Worm (Caenorhabditis elegans) whole organism, young adult: Measurements from ENCODE around the gene C46C2.5.
A peak's percentile ranks its signal among the peaks of the same experiment; 100 is the strongest.

Experiments
- B0019.2 ChIP-seq: fragments of 200-800 bp; sonication (Bioruptor generic); conservative IDR thresholded peaks from 2 replicates; pipeline ENCODE4 v1.3.6; 2022; ENCODE audit warnings: missing genetic modification reagents, missing genetic modification characterization, missing compliant biosample characterization
- B0035.1 ChIP-seq: sonication (generic microtip); optimal IDR thresholded peaks from 2 replicates; lab custom pipeline; 2016; ENCODE audit warnings: missing genetic modification characterization, mild to moderate bottlenecking, missing compliant biosample characterization, missing genotype, missing genetic modification reagents
- D2030.7 ChIP-seq: fragments of 200-800 bp; sonication (Bioruptor generic); IDR thresholded peaks from 2 replicates; pipeline ENCODE4 v1.3.6; 2022; ENCODE audit warnings: missing genetic modification reagents, missing genetic modification characterization, missing compliant biosample characterization
- F23B12.7 ChIP-seq: sonication (generic microtip); optimal IDR thresholded peaks from 2 replicates; lab custom pipeline; 2017; ENCODE audit warnings: missing genetic modification characterization, mild to moderate bottlenecking, missing compliant biosample characterization, antibody characterized with exemption, moderate library complexity; ENCODE audit not compliant: insufficient read depth
- F33H1.4 ChIP-seq: fragments of 200-800 bp; sonication (Bioruptor generic); IDR thresholded peaks from 2 replicates; pipeline ENCODE4 v1.3.6; 2022; ENCODE audit warnings: missing genetic modification reagents, missing genetic modification characterization, missing compliant biosample characterization
- F49E8.2 ChIP-seq: sonication (generic microtip); optimal IDR thresholded peaks from 3 replicates; lab custom pipeline; 2017; ENCODE audit warnings: missing genetic modification characterization, mild to moderate bottlenecking, missing compliant biosample characterization, antibody characterized with exemption, moderate library complexity; ENCODE audit not compliant: insufficient read depth
- F57C9.4 ChIP-seq: sonication (generic microtip); optimal IDR thresholded peaks from 2 replicates; lab custom pipeline; 2017; ENCODE audit warnings: mild to moderate bottlenecking, missing genetic modification characterization, missing compliant biosample characterization
- K11D2.4 ChIP-seq: fragments of 200-800 bp; sonication (Bioruptor generic); IDR thresholded peaks from 2 replicates; pipeline ENCODE4 v1.3.6; 2022; ENCODE audit warnings: missing genetic modification reagents, missing genetic modification characterization, missing compliant biosample characterization
- T26A5.8 ChIP-seq: sonication (generic microtip); optimal IDR thresholded peaks from 2 replicates; lab custom pipeline; 2016; ENCODE audit warnings: missing genetic modification characterization, missing compliant biosample characterization
- ZK185.1 ChIP-seq: sonication (generic microtip); optimal IDR thresholded peaks from 2 replicates; lab custom pipeline; 2016; ENCODE audit warnings: mild to moderate bottlenecking, missing genetic modification characterization, missing compliant biosample characterization; ENCODE audit not compliant: poor library complexity, severe bottlenecking
- akir-1 ChIP-seq: fragments of 200-800 bp; sonication (Bioruptor generic); optimal IDR thresholded peaks from 2 replicates; lab custom pipeline; 2018; ENCODE audit warnings: mild to moderate bottlenecking, missing genetic modification characterization, moderate library complexity, missing compliant biosample characterization
- aptf-2 ChIP-seq: fragments of 200-800 bp; sonication (Bioruptor generic); conservative IDR thresholded peaks from 2 replicates; pipeline ENCODE4 v1.3.6; 2022; ENCODE audit warnings: missing genetic modification reagents, missing genetic modification characterization, missing compliant biosample characterization
- atf-7 ChIP-seq: sonication (generic microtip); optimal IDR thresholded peaks from 2 replicates; lab custom pipeline; 2017; ENCODE audit warnings: mild to moderate bottlenecking, missing genetic modification characterization, missing compliant biosample characterization
- attf-3 ChIP-seq: fragments of 200-800 bp; sonication (Bioruptor generic); conservative IDR thresholded peaks from 2 replicates; pipeline ENCODE4 v1.3.6; 2022; ENCODE audit warnings: missing genetic modification reagents, missing genetic modification characterization, missing compliant biosample characterization
- attf-6 ChIP-seq: fragments of 200-800 bp; sonication (Bioruptor generic); IDR thresholded peaks from 2 replicates; pipeline ENCODE4 v1.3.6; 2022; ENCODE audit warnings: missing genetic modification reagents, missing genetic modification characterization, missing compliant biosample characterization
- ccch-3 ChIP-seq: fragments of 200-800 bp; sonication (Bioruptor generic); optimal IDR thresholded peaks from 2 replicates; lab custom pipeline; 2018; ENCODE audit warnings: mild to moderate bottlenecking, missing genetic modification characterization, missing compliant biosample characterization
- cebp-1 ChIP-seq, 2 experiments: fragments of 200-800 bp in 1 of 2; sonication (Bioruptor generic) in 1 of 2; sonication (generic microtip) in 1 of 2; IDR thresholded peaks in 1 of 2; optimal IDR thresholded peaks in 1 of 2; 2 replicates each; pipeline versions ENCODE4 v1.3.6 to Lab custom; 2017 to 2022; ENCODE audit warnings: missing compliant biosample characterization in 2 of 2, missing genetic modification characterization in 2 of 2, mild to moderate bottlenecking in 1 of 2, missing genetic modification reagents in 1 of 2, moderate library complexity in 1 of 2
- ceh-40 ChIP-seq: fragments of 200-800 bp; sonication (Bioruptor generic); IDR thresholded peaks from 2 replicates; pipeline ENCODE4 v1.3.6; 2022; ENCODE audit warnings: missing genetic modification characterization, missing compliant biosample characterization
- ceh-58 ChIP-seq: fragments of 200-800 bp; sonication (Bioruptor generic); IDR thresholded peaks from 2 replicates; pipeline ENCODE4 v1.3.6; 2022; ENCODE audit warnings: missing genetic modification characterization, missing compliant biosample characterization
- ceh-91 ChIP-seq: fragments of 200-800 bp; sonication (Bioruptor generic); IDR thresholded peaks from 2 replicates; pipeline ENCODE4 v1.3.6; 2022; ENCODE audit warnings: missing genetic modification reagents, missing genetic modification characterization, missing compliant biosample characterization
- dpl-1 ChIP-seq: fragments of 150-350 bp; optimal IDR thresholded peaks from 2 replicates; lab custom pipeline; 2014; ENCODE audit warnings: missing biosample characterization, missing genetic modification reagents, missing genetic modification characterization
- ets-4 ChIP-seq: fragments of 200-800 bp; sonication (Bioruptor generic); optimal IDR thresholded peaks from 2 replicates; lab custom pipeline; 2018; ENCODE audit warnings: mild to moderate bottlenecking, missing genetic modification characterization, missing compliant biosample characterization
- hlh-26 ChIP-seq: fragments of 200-800 bp; sonication (Bioruptor generic); conservative IDR thresholded peaks from 2 replicates; pipeline ENCODE4 v1.3.6; 2022; ENCODE audit warnings: missing genetic modification reagents, missing genetic modification characterization, missing compliant biosample characterization
- hmg-20 ChIP-seq: fragments of 200-800 bp; sonication (Bioruptor generic); IDR thresholded peaks from 2 replicates; pipeline ENCODE4 v1.3.6; 2022; ENCODE audit warnings: missing genetic modification reagents, missing genetic modification characterization, missing compliant biosample characterization
- hrde-1 ChIP-seq: sonication (generic microtip); optimal IDR thresholded peaks from 2 replicates; lab custom pipeline; 2016; ENCODE audit warnings: missing genetic modification characterization, mild to moderate bottlenecking, missing compliant biosample characterization, moderate library complexity, missing genotype, missing genetic modification reagents, borderline replicate concordance
- hsf-1 ChIP-seq: fragments of 200-800 bp; sonication (Bioruptor generic); IDR thresholded peaks from 2 replicates; pipeline ENCODE4 v1.3.6; 2022; ENCODE audit warnings: missing genetic modification reagents, missing genetic modification characterization, missing compliant biosample characterization
- let-526 ChIP-seq: fragments of 200-800 bp; sonication (Bioruptor generic); IDR thresholded peaks from 2 replicates; pipeline ENCODE4 v1.3.6; 2022; ENCODE audit warnings: missing genetic modification reagents, missing genetic modification characterization, missing compliant biosample characterization
- lin-40 ChIP-seq: sonication (generic microtip); optimal IDR thresholded peaks from 2 replicates; lab custom pipeline; 2016; ENCODE audit warnings: missing genetic modification characterization, mild to moderate bottlenecking, missing compliant biosample characterization, missing genotype, missing genetic modification reagents
- lsy-27 ChIP-seq: sonication (generic microtip); optimal IDR thresholded peaks from 2 replicates; lab custom pipeline; 2017; ENCODE audit warnings: missing genetic modification characterization, mild to moderate bottlenecking, missing compliant biosample characterization, antibody characterized with exemption, missing genotype, borderline replicate concordance; ENCODE audit not compliant: insufficient read depth
- madf-3 ChIP-seq: fragments of 200-800 bp; sonication (Bioruptor generic); IDR thresholded peaks from 2 replicates; pipeline ENCODE4 v1.3.6; 2022; ENCODE audit warnings: missing genetic modification reagents, missing genetic modification characterization, missing compliant biosample characterization
- madf-8 ChIP-seq: fragments of 200-800 bp; sonication (Bioruptor generic); conservative IDR thresholded peaks from 2 replicates; pipeline ENCODE4 v1.3.6; 2022; ENCODE audit warnings: missing genetic modification reagents, missing genetic modification characterization, missing compliant biosample characterization
- nfya-2 ChIP-seq: fragments of 200-800 bp; sonication (Bioruptor generic); IDR thresholded peaks from 2 replicates; pipeline ENCODE4 v1.3.6; 2022; ENCODE audit warnings: missing genetic modification reagents, missing genetic modification characterization, missing compliant biosample characterization
- nfyb-1 ChIP-seq: fragments of 200-800 bp; sonication (Bioruptor generic); IDR thresholded peaks from 2 replicates; pipeline ENCODE4 v1.3.6; 2022; ENCODE audit warnings: missing genetic modification reagents, missing genetic modification characterization, missing compliant biosample characterization
- nhr-120 ChIP-seq: fragments of 200-800 bp; sonication (Bioruptor generic); IDR thresholded peaks from 2 replicates; pipeline ENCODE4 v1.3.6; 2022; ENCODE audit warnings: missing genetic modification characterization, missing compliant biosample characterization
- nhr-80 ChIP-seq: sonication (generic microtip); optimal IDR thresholded peaks from 2 replicates; lab custom pipeline; 2016; ENCODE audit warnings: missing genetic modification characterization, missing compliant biosample characterization
- sdz-38 ChIP-seq: sonication (generic microtip); optimal IDR thresholded peaks from 2 replicates; lab custom pipeline; 2016; ENCODE audit warnings: missing genotype, missing genetic modification characterization, missing compliant biosample characterization
- snpc-1.1 ChIP-seq: sonication (generic microtip); optimal IDR thresholded peaks from 2 replicates; lab custom pipeline; 2017; ENCODE audit warnings: missing genetic modification characterization, mild to moderate bottlenecking, missing compliant biosample characterization, antibody characterized with exemption, moderate library complexity, missing genotype, missing genetic modification reagents; ENCODE audit not compliant: insufficient read depth
- somi-1 ChIP-seq: fragments of 200-800 bp; sonication (Bioruptor generic); optimal IDR thresholded peaks from 2 replicates; lab custom pipeline; 2018; ENCODE audit warnings: mild to moderate bottlenecking, missing genetic modification characterization, missing compliant biosample characterization
- tbx-9 ChIP-seq: sonication (generic microtip); optimal IDR thresholded peaks from 2 replicates; lab custom pipeline; 2016; ENCODE audit warnings: borderline replicate concordance, missing genetic modification characterization, inconsistent platforms, missing compliant biosample characterization
- unc-62 ChIP-seq: fragments of 150-350 bp; optimal IDR thresholded peaks from 2 replicates; lab custom pipeline; 2014; ENCODE audit warnings: missing biosample characterization, missing genetic modification reagents, missing genetic modification characterization
- zfh-2 ChIP-seq: fragments of 200-800 bp; sonication (Bioruptor generic); conservative IDR thresholded peaks from 2 replicates; pipeline ENCODE4 v1.3.6; 2022; ENCODE audit warnings: missing genetic modification reagents, missing genetic modification characterization, missing compliant biosample characterization
- zim-3 ChIP-seq: sonication (generic microtip); optimal IDR thresholded peaks from 2 replicates; lab custom pipeline; 2017; ENCODE audit warnings: mild to moderate bottlenecking, missing genetic modification characterization, moderate library complexity, missing compliant biosample characterization
- ztf-26 ChIP-seq: sonication (generic microtip); optimal IDR thresholded peaks from 2 replicates; lab custom pipeline; 2017; ENCODE audit warnings: missing genetic modification characterization, missing compliant biosample characterization

The C46C2.5 gene

ce11 chrIV:9191183-9191582 lies 1.2 kb downstream of the C46C2.5 start (continued):
- TF ChIP-seq aptf-2 (GFP tag; lab: Robert Waterston, UW), result 0 out of 2 replicates have a peak, but pooled peaks have one; percentile 36
- TF ChIP-seq zim-3 (tag; lab: Kevin White, UChicago), result peak; percentile 62
- peak; percentile 4 for TF ChIP-seq dpl-1 (GFP tag; lab: Kevin White, UChicago)

- no peak for TF ChIP-seq somi-1
- TF ChIP-seq madf-3 (GFP tag; lab: Robert Waterston, UW), result no peak
- TF ChIP-seq ZK185.1 (tag; lab: Kevin White, UChicago), result no peak
- TF ChIP-seq F33H1.4, result no peak
- TF ChIP-seq zfh-2 (GFP tag; lab: Robert Waterston, UW), result no peak
- TF ChIP-seq aptf-2 (GFP tag; lab: Robert Waterston, UW), result no peak
- TF ChIP-seq F57C9.4 (tag; lab: Kevin White, UChicago), result no peak
- no peak for TF ChIP-seq B0035.1 (tag; lab: Kevin White, UChicago)
- TF ChIP-seq F49E8.2, result no peak
- TF ChIP-seq let-526 (GFP tag; lab: Robert Waterston, UW), result no peak
- no peak for TF ChIP-seq lin-40 (tag; lab: Kevin White, UChicago)
- TF ChIP-seq nfyb-1 (GFP tag; lab: Robert Waterston, UW), result no peak
- TF ChIP-seq snpc-1.1 (tag; lab: Kevin White, UChicago), result no peak
- no peak for TF ChIP-seq hmg-20 (GFP tag; lab: Robert Waterston, UW)
- no peak for TF ChIP-seq nfya-2 (GFP tag; lab: Robert Waterston, UW)
- TF ChIP-seq nhr-80 (tag; lab: Kevin White, UChicago), result no peak
- TF ChIP-seq ceh-58, result no peak
- TF ChIP-seq, all 124 proteins: peak for 0
These were observed 7.9 kb downstream of the C46C2.5 start, which contains the start of gene C07C7.1 for ce11 chrIV:9184547-9184946. Gene C07C7.1, plus strand, starts transcription at chrIV:9184847.

ce11 chrIV:9169764-9170163 lies 22.7 kb downstream of the C46C2.5 start:
- TF ChIP-seq cebp-1 (GFP tag; IDR thresholded peaks at IDR 0.05; lab: Robert Waterston, UW) (no peak), cebp-1 (tag; optimal IDR thresholded peaks at IDR 0.05; lab: Kevin White, UChicago) (no peak), B0019.2 (GFP tag; lab: Robert Waterston, UW) (no peak), unc-62 (GFP tag; lab: Kevin White, UChicago) (no peak), ceh-91 (GFP tag; lab: Robert Waterston, UW) (no peak), K11D2.4 (GFP tag; lab: Robert Waterston, UW) (no peak), ceh-40 (no peak), ets-4 (no peak), T26A5.8 (tag; lab: Kevin White, UChicago) (no peak), sdz-38 (tag; lab: Kevin White, UChicago) (no peak), akir-1 (no peak), aptf-2 (GFP tag; lab: Robert Waterston, UW) (no peak), hsf-1 (GFP tag; lab: Robert Waterston, UW) (no peak)

ce11 chrIV:9165681-9166080 lies 26.7 kb downstream of the C46C2.5 start, which contains the start of gene C07C7.3:
Gene C07C7.3, plus strand, starts transcription at chrIV:9166051.
- TF ChIP-seq attf-6 (GFP tag; lab: Robert Waterston, UW) (no peak), F23B12.7 (tag; lab: Kevin White, UChicago) (no peak), ccch-3 (GFP tag; lab: Kevin White, UChicago) (no peak), tbx-9 (tag; lab: Kevin White, UChicago) (no peak), ztf-26 (tag; lab: Kevin White, UChicago) (no peak), madf-8 (no peak), madf-3 (GFP tag; lab: Robert Waterston, UW) (no peak), nfyb-1 (GFP tag; lab: Robert Waterston, UW) (no peak), unc-62 (GFP tag; lab: Kevin White, UChicago) (no peak), D2030.7 (no peak), nhr-120 (GFP tag; lab: Robert Waterston, UW) (no peak), ceh-91 (GFP tag; lab: Robert Waterston, UW) (no peak), attf-3 (GFP tag; lab: Robert Waterston, UW) (no peak), hlh-26 (no peak), cebp-1 (GFP tag; IDR thresholded peaks at IDR 0.05; lab: Robert Waterston, UW) (no peak), cebp-1 (tag; optimal IDR thresholded peaks at IDR 0.05; lab: Kevin White, UChicago) (no peak), atf-7 (tag; lab: Kevin White, UChicago) (no peak), hrde-1 (tag; lab: Kevin White, UChicago) (no peak), lsy-27 (tag; lab: Kevin White, UChicago) (no peak)
